Worm (Caenorhabditis elegans) whole organism, mixed stage, embryonic: ENCODE data around the gene F26F12.8.

Source experiments
- M03D4.4 ChIP-seq: sonication (generic microtip); optimal IDR thresholded peaks from 2 replicates; lab custom pipeline; 2017; ENCODE audit warnings: mild to moderate bottlenecking, missing genetic modification characterization, missing compliant biosample characterization
- blmp-1 ChIP-seq: fragments of 150-350 bp; optimal IDR thresholded peaks from 2 replicates; lab custom pipeline; 2014; ENCODE audit warnings: missing biosample characterization, missing genetic modification characterization
- ces-1 ChIP-seq: fragments of 150-350 bp; optimal IDR thresholded peaks from 2 replicates; lab custom pipeline; 2014; ENCODE audit warnings: missing biosample characterization, missing genetic modification reagents, missing genetic modification characterization
- elt-1 ChIP-seq: sonication (generic microtip); optimal IDR thresholded peaks from 2 replicates; lab custom pipeline; 2017; ENCODE audit warnings: missing genetic modification characterization, mild to moderate bottlenecking, missing compliant biosample characterization, antibody characterized with exemption, moderate library complexity, borderline replicate concordance; ENCODE audit not compliant: insufficient read depth
- lin-13 ChIP-seq: fragments of 150-350 bp; optimal IDR thresholded peaks from 2 replicates; lab custom pipeline; 2014; ENCODE audit warnings: missing biosample characterization, missing genetic modification characterization
- mep-1 ChIP-seq: fragments of 150-350 bp; optimal IDR thresholded peaks from 2 replicates; lab custom pipeline; 2017; ENCODE audit warnings: missing biosample characterization, missing genetic modification reagents, missing genetic modification characterization, inconsistent platforms
- unc-62 ChIP-seq: fragments of 150-350 bp; optimal IDR thresholded peaks from 2 replicates; lab custom pipeline; 2014; ENCODE audit warnings: missing biosample characterization, missing genetic modification reagents, missing genetic modification characterization
- zip-8 ChIP-seq: fragments of 150-350 bp; optimal IDR thresholded peaks from 2 replicates; lab custom pipeline; 2014; ENCODE audit warnings: missing biosample characterization, missing genetic modification characterization
- ztf-11 ChIP-seq: fragments of 150-350 bp; optimal IDR thresholded peaks from 2 replicates; lab custom pipeline; 2014; ENCODE audit warnings: missing biosample characterization, missing genetic modification characterization

ce11 chrV:5895021-5895420 is 32.7 kb upstream of the F26F12.8 start, which contains the start of gene grd-9:
- TF ChIP-seq mep-1 (tag; lab: Kevin White, UChicago) (no peak), zip-8 (tag; lab: Kevin White, UChicago) (no peak), blmp-1 (tag; lab: Kevin White, UChicago) (no peak), lin-13 (tag; lab: Kevin White, UChicago) (no peak), M03D4.4 (tag; lab: Kevin White, UChicago) (no peak), ztf-11 (tag; lab: Kevin White, UChicago) (no peak), elt-1 (tag; lab: Kevin White, UChicago) (no peak), unc-62 (GFP tag; lab: Kevin White, UChicago) (no peak), ces-1 (no peak)
